Fruit fly (Drosophila melanogaster) whole organism, embryonic: ENCODE data around the gene bsf.

Experiments used
- CG10267 ChIP-seq: fragments of 200-800 bp; sonication (Bioruptor generic); optimal IDR thresholded peaks from 2 replicates; lab custom pipeline; 2018; ENCODE audit warnings: missing biosample characterization, mild to moderate bottlenecking, missing genetic modification characterization, moderate library complexity
- CG10979 ChIP-seq: fragments of 200-800 bp; sonication (Bioruptor generic); optimal IDR thresholded peaks from 2 replicates; lab custom pipeline; 2018; ENCODE audit warnings: missing biosample characterization, mild to moderate bottlenecking, missing genetic modification characterization, moderate library complexity
- CG11093 ChIP-seq: fragments of 200-800 bp; sonication (Bioruptor generic); IDR thresholded peaks from 3 replicates; pipeline ENCODE4 v1.3.6; 2022; ENCODE audit warnings: missing biosample characterization, missing genetic modification characterization
- CG11504 ChIP-seq: fragments of 200-800 bp; sonication (Bioruptor generic); optimal IDR thresholded peaks from 3 replicates; lab custom pipeline; 2019; ENCODE audit warnings: missing biosample characterization, mild to moderate bottlenecking, missing genetic modification characterization, moderate library complexity
- CG12391 ChIP-seq: fragments of 200-800 bp; sonication (Bioruptor generic); optimal IDR thresholded peaks from 3 replicates; lab custom pipeline; 2018; ENCODE audit warnings: missing biosample characterization, mild to moderate bottlenecking, missing genetic modification characterization, moderate library complexity
- CG13894 ChIP-seq: fragments of 200-800 bp; sonication (Bioruptor generic); optimal IDR thresholded peaks from 3 replicates; lab custom pipeline; 2018; ENCODE audit warnings: missing biosample characterization, mild to moderate bottlenecking, missing genetic modification characterization, moderate library complexity
- CG14710 ChIP-seq: fragments of 200-800 bp; sonication (Bioruptor generic); optimal IDR thresholded peaks from 3 replicates; lab custom pipeline; 2019; ENCODE audit warnings: missing biosample characterization, mild to moderate bottlenecking, missing genetic modification characterization, moderate library complexity
- CG17829 ChIP-seq: fragments of 200-800 bp; optimal IDR thresholded peaks from 2 replicates; lab custom pipeline; 2019; ENCODE audit warnings: missing biosample characterization, mild to moderate bottlenecking, missing genetic modification characterization, moderate library complexity
- CG18262 ChIP-seq: fragments of 200-800 bp; optimal IDR thresholded peaks from 3 replicates; lab custom pipeline; 2019; ENCODE audit warnings: missing biosample characterization, mild to moderate bottlenecking, missing genetic modification characterization, moderate library complexity
- CG2120 ChIP-seq: fragments of 200-800 bp; sonication (Bioruptor generic); optimal IDR thresholded peaks from 3 replicates; lab custom pipeline; 2016; ENCODE audit warnings: missing biosample characterization, missing genetic modification characterization
- CG2712 ChIP-seq: fragments of 200-800 bp; optimal IDR thresholded peaks from 3 replicates; lab custom pipeline; 2019; ENCODE audit warnings: missing biosample characterization, mild to moderate bottlenecking, missing genetic modification characterization, moderate library complexity
- CG30020 ChIP-seq: fragments of 200-800 bp; optimal IDR thresholded peaks from 2 replicates; lab custom pipeline; 2019; ENCODE audit warnings: missing biosample characterization, mild to moderate bottlenecking, missing genetic modification characterization, moderate library complexity
- CG31441 ChIP-seq: fragments of 200-800 bp; sonication (Bioruptor generic); IDR thresholded peaks from 2 replicates; pipeline ENCODE4 v1.3.6; 2022; ENCODE audit warnings: missing biosample characterization, missing genetic modification characterization
- CG7839 ChIP-seq: fragments of 200-800 bp; sonication (Bioruptor generic); optimal IDR thresholded peaks from 3 replicates; lab custom pipeline; 2018; ENCODE audit warnings: missing biosample characterization, mild to moderate bottlenecking, missing genetic modification characterization, moderate library complexity
- CG8388 ChIP-seq: fragments of 200-800 bp; sonication (Bioruptor generic); optimal IDR thresholded peaks from 2 replicates; lab custom pipeline; 2019; ENCODE audit warnings: missing biosample characterization, mild to moderate bottlenecking, missing genetic modification characterization, moderate library complexity
- CoRest ChIP-seq: fragments of 200-800 bp; sonication (Bioruptor generic); optimal IDR thresholded peaks from 3 replicates; lab custom pipeline; 2018; ENCODE audit warnings: missing biosample characterization, mild to moderate bottlenecking, missing genetic modification characterization, moderate library complexity
- D ChIP-seq, 2 experiments: fragments of 200-800 bp in 1 of 2; fragments of >200 bp in 1 of 2; sonication (Bioruptor generic) in 1 of 2; optimal IDR thresholded peaks; 2 replicates in 1 of 2; 3 replicates in 1 of 2; lab custom pipeline; 2017; ENCODE audit warnings: mild to moderate bottlenecking in 1 of 2, missing biosample characterization in 1 of 2, missing genetic modification characterization in 1 of 2, missing genetic modification reagents in 1 of 2
- D19A ChIP-seq: fragments of 200-800 bp; optimal IDR thresholded peaks from 3 replicates; lab custom pipeline; 2019; ENCODE audit warnings: missing biosample characterization, mild to moderate bottlenecking, missing genetic modification characterization, moderate library complexity
- Drgx ChIP-seq: fragments of 200-800 bp; sonication (Bioruptor generic); IDR thresholded peaks from 2 replicates; pipeline ENCODE4 v1.3.6; 2022; ENCODE audit warnings: missing biosample characterization, missing genetic modification characterization
- Hr51 ChIP-seq, 2 experiments: fragments of 200-800 bp; sonication (Bioruptor generic); optimal IDR thresholded peaks; 2 replicates in 1 of 2; 3 replicates in 1 of 2; lab custom pipeline; 2016 to 2018; ENCODE audit warnings: missing biosample characterization in 2 of 2, missing genetic modification characterization in 2 of 2, mild to moderate bottlenecking in 1 of 2, moderate library complexity in 1 of 2
- Pdp1 ChIP-seq, 2 experiments: fragments of 200-800 bp; sonication (Bioruptor generic); optimal IDR thresholded peaks; 3 replicates each; lab custom pipeline; 2016; ENCODE audit warnings: missing biosample characterization in 2 of 2, missing genetic modification characterization in 2 of 2, mild to moderate bottlenecking in 1 of 2, moderate library complexity in 1 of 2
- Sin3A ChIP-seq: fragments of >200 bp; optimal IDR thresholded peaks from 2 replicates; lab custom pipeline; 2018
- Sox100B ChIP-seq: fragments of 200-800 bp; sonication (Bioruptor generic); optimal IDR thresholded peaks from 3 replicates; lab custom pipeline; 2018; ENCODE audit warnings: missing biosample characterization, mild to moderate bottlenecking, missing genetic modification characterization
- Sox102F ChIP-seq: fragments of 200-800 bp; sonication (Bioruptor generic); optimal IDR thresholded peaks from 2 replicates; lab custom pipeline; 2018; ENCODE audit warnings: missing biosample characterization, mild to moderate bottlenecking, missing genetic modification characterization, moderate library complexity
- Xrp1 ChIP-seq: fragments of 200-800 bp; sonication (Bioruptor generic); IDR thresholded peaks from 2 replicates; pipeline ENCODE4 v1.3.6; 2022; ENCODE audit warnings: missing biosample characterization, missing genetic modification characterization
- bsh ChIP-seq, 2 experiments: fragments of 200-800 bp; sonication (Bioruptor generic); optimal IDR thresholded peaks; 2 replicates each; lab custom pipeline; 2017 to 2018; ENCODE audit warnings: mild to moderate bottlenecking in 2 of 2, missing biosample characterization in 2 of 2, missing genetic modification characterization in 2 of 2, moderate library complexity in 1 of 2
- cg ChIP-seq: fragments of 200-800 bp; sonication (Bioruptor generic); optimal IDR thresholded peaks from 3 replicates; lab custom pipeline; 2019; ENCODE audit warnings: missing biosample characterization, mild to moderate bottlenecking, missing genetic modification characterization, moderate library complexity
- chn ChIP-seq: fragments of 200-800 bp; sonication (Bioruptor generic); optimal IDR thresholded peaks from 2 replicates; lab custom pipeline; 2016; ENCODE audit warnings: missing biosample characterization, missing genetic modification characterization
- cwo ChIP-seq: fragments of 200-800 bp; sonication (Bioruptor generic); optimal IDR thresholded peaks from 3 replicates; lab custom pipeline; 2017; ENCODE audit warnings: missing biosample characterization, missing genetic modification characterization, mild to moderate bottlenecking, moderate library complexity, missing genetic modification reagents
- dmrt11E ChIP-seq: fragments of 200-800 bp; sonication (Bioruptor generic); optimal IDR thresholded peaks from 3 replicates; lab custom pipeline; 2018; ENCODE audit warnings: missing biosample characterization, mild to moderate bottlenecking, missing genetic modification characterization, moderate library complexity
- dmrt99B ChIP-seq: fragments of 200-800 bp; sonication (Bioruptor generic); optimal IDR thresholded peaks from 2 replicates; lab custom pipeline; 2018; ENCODE audit warnings: missing biosample characterization, mild to moderate bottlenecking, missing genetic modification characterization, moderate library complexity
- eve ChIP-seq, 2 experiments: fragments of >200 bp; optimal IDR thresholded peaks; 2 replicates each; lab custom pipeline; 2017; ENCODE audit warnings: missing biosample characterization in 2 of 2, missing genetic modification characterization in 2 of 2
- fd96Cb ChIP-seq: fragments of 200-800 bp; sonication (Bioruptor generic); optimal IDR thresholded peaks from 2 replicates; lab custom pipeline; 2018; ENCODE audit warnings: missing biosample characterization, mild to moderate bottlenecking, missing genetic modification characterization, moderate library complexity
- gem ChIP-seq: fragments of 200-800 bp; sonication (Bioruptor generic); optimal IDR thresholded peaks from 2 replicates; lab custom pipeline; 2019; ENCODE audit warnings: missing biosample characterization, mild to moderate bottlenecking, missing genetic modification characterization, moderate library complexity
- grau ChIP-seq: fragments of 200-800 bp; optimal IDR thresholded peaks from 3 replicates; lab custom pipeline; 2019; ENCODE audit warnings: missing biosample characterization, mild to moderate bottlenecking, missing genetic modification characterization, moderate library complexity
- lola ChIP-seq, 3 experiments: fragments of >200 bp in 2 of 3; fragments of 200-800 bp in 1 of 3; sonication (Bioruptor generic) in 1 of 3; optimal IDR thresholded peaks; 2 replicates each; lab custom pipeline; 2017 to 2019; ENCODE audit warnings: missing biosample characterization in 3 of 3, missing genetic modification characterization in 3 of 3, mild to moderate bottlenecking in 1 of 3, moderate library complexity in 1 of 3
- nmo ChIP-seq: fragments of 200-800 bp; sonication (Bioruptor generic); optimal IDR thresholded peaks from 2 replicates; lab custom pipeline; 2018; ENCODE audit warnings: missing biosample characterization, mild to moderate bottlenecking, missing genetic modification characterization, moderate library complexity
- nom ChIP-seq: fragments of 200-800 bp; sonication (Bioruptor generic); optimal IDR thresholded peaks from 2 replicates; lab custom pipeline; 2017; ENCODE audit warnings: missing biosample characterization, missing genetic modification characterization, mild to moderate bottlenecking, moderate library complexity, missing genetic modification reagents
- schlank ChIP-seq: fragments of 200-800 bp; sonication (Bioruptor generic); optimal IDR thresholded peaks from 2 replicates; lab custom pipeline; 2018; ENCODE audit warnings: missing biosample characterization, mild to moderate bottlenecking, missing genetic modification characterization
- sens ChIP-seq: fragments of 200-800 bp; sonication (Bioruptor generic); peaks from one replicate; lab custom pipeline; 2016; ENCODE audit warnings: missing biosample characterization, missing genetic modification characterization
- slbo ChIP-seq: fragments of 200-800 bp; sonication (Bioruptor generic); IDR thresholded peaks from 2 replicates; pipeline ENCODE4 v1.3.6; 2022; ENCODE audit warnings: missing biosample characterization, missing genetic modification characterization
- slou ChIP-seq: fragments of 200-800 bp; sonication (Bioruptor generic); optimal IDR thresholded peaks from 3 replicates; lab custom pipeline; 2016; ENCODE audit warnings: missing biosample characterization, missing genetic modification characterization
- sqz ChIP-seq: fragments of 200-800 bp; sonication (Bioruptor generic); optimal IDR thresholded peaks from 3 replicates; lab custom pipeline; 2018; ENCODE audit warnings: missing biosample characterization, mild to moderate bottlenecking, missing genetic modification characterization
- ssp ChIP-seq: fragments of 200-800 bp; sonication (Bioruptor generic); IDR thresholded peaks from 2 replicates; pipeline ENCODE4 v1.3.6; 2022; ENCODE audit warnings: missing biosample characterization, missing genetic modification characterization
- trem ChIP-seq: fragments of 200-800 bp; optimal IDR thresholded peaks from 3 replicates; lab custom pipeline; 2019; ENCODE audit warnings: missing biosample characterization, mild to moderate bottlenecking, missing genetic modification characterization, moderate library complexity
- vvl ChIP-seq: fragments of 200-800 bp; sonication (Bioruptor generic); IDR thresholded peaks from 2 replicates; pipeline ENCODE4 v1.3.6; 2022; ENCODE audit warnings: missing biosample characterization, missing genetic modification characterization
- wek ChIP-seq: fragments of 200-800 bp; sonication (Bioruptor generic); optimal IDR thresholded peaks from 3 replicates; lab custom pipeline; 2018; ENCODE audit warnings: missing biosample characterization, mild to moderate bottlenecking, missing genetic modification characterization, moderate library complexity

The bsf gene

dm6 chr2L:18482989-18483388, 28.6 kb upstream of the bsf start:
- peak in 1 of 2 experiments; percentile 88 for TF ChIP-seq Pdp1 (GFP tag; optimal IDR thresholded peaks at IDR 0.05; lab: Kevin White, UChicago)
- peak; percentile 15 for TF ChIP-seq cwo (GFP tag; lab: Kevin White, UChicago)
- TF ChIP-seq Sox100B = peak; percentile 6
- TF ChIP-seq CG13894 (tag; lab: Kevin White, UChicago) = peak; percentile 78
- peak; percentile 41 for TF ChIP-seq sqz (GFP tag; lab: Kevin White, UChicago)
- TF ChIP-seq CG11093 (GFP tag; lab: Robert Waterston, UW) = no peak
- TF ChIP-seq eve (GFP tag; optimal IDR thresholded peaks at IDR 0.05; lab: Kevin White, UChicago) = peak in 1 of 2 experiments; percentile 45
- peak; percentile 67; the same call in 1 of the 2 replicates for TF ChIP-seq vvl (GFP tag; lab: Robert Waterston, UW)
- TF ChIP-seq sens (GFP tag; lab: Kevin White, UChicago) = peak; percentile 76
- no peak for TF ChIP-seq CG30020 (tag; lab: Kevin White, UChicago)

dm6 chr2L:18482170-18482569, 27.8 kb upstream of the bsf start:
- peak; percentile 14 for TF ChIP-seq D19A (tag; lab: Kevin White, UChicago)
- TF ChIP-seq CG11504 (tag; lab: Kevin White, UChicago) = peak; percentile 45
- TF ChIP-seq CG2712 = peak; percentile 56
- TF ChIP-seq CG17829 = peak; percentile 5
- no peak for TF ChIP-seq schlank
- peak; percentile 14 for TF ChIP-seq CoRest (tag; lab: Kevin White, UChicago)
- peak; percentile 37 for TF ChIP-seq fd96Cb (tag; lab: Kevin White, UChicago)
- TF ChIP-seq CG12391 (tag; lab: Kevin White, UChicago) = peak; percentile 18
- TF ChIP-seq gem (tag; lab: Kevin White, UChicago) = peak; percentile 58
- TF ChIP-seq grau = peak; percentile 14
- no peak for TF ChIP-seq cg (GFP tag; lab: Kevin White, UChicago)
- TF ChIP-seq D (optimal IDR thresholded peaks at IDR 0.05; lab: Kevin White, UChicago) = no peak
- TF ChIP-seq D (GFP tag; optimal IDR thresholded peaks at IDR 0.05; lab: Kevin White, UChicago) = peak; percentile 4
- TF ChIP-seq slbo (GFP tag; lab: Robert Waterston, UW) = no peak
- peak; percentile 5 for TF ChIP-seq trem (tag; lab: Kevin White, UChicago)
- peak; percentile 72 for TF ChIP-seq CG18262 (tag; lab: Kevin White, UChicago)
- peak; percentile 2 for TF ChIP-seq nom
- no peak for TF ChIP-seq chn (GFP tag; lab: Kevin White, UChicago)
- peak; percentile 30 for TF ChIP-seq dmrt99B (tag; lab: Kevin White, UChicago)
- peak in 1 of 2 experiments; percentile 32 for TF ChIP-seq Hr51 (GFP tag; optimal IDR thresholded peaks at IDR 0.05; lab: Kevin White, UChicago)
- TF ChIP-seq CG2120 = no peak
- peak; percentile 19 for TF ChIP-seq dmrt11E (tag; lab: Kevin White, UChicago)
- peak; percentile 49; the same call in 1 of the 2 replicates for TF ChIP-seq CG31441 (GFP tag; lab: Robert Waterston, UW)
- peak; percentile 20 for TF ChIP-seq Sox102F (GFP tag; lab: Kevin White, UChicago)
- peak in 1 of 3 experiments; percentile 36 for TF ChIP-seq lola (GFP tag; optimal IDR thresholded peaks at IDR 0.05; lab: Kevin White, UChicago)
- TF ChIP-seq Xrp1 (GFP tag; lab: Robert Waterston, UW) = peak; percentile 27; the same call in 1 of the 2 replicates
- TF ChIP-seq nmo (GFP tag; lab: Kevin White, UChicago) = peak; percentile 48
- TF ChIP-seq CG14710 (tag; lab: Kevin White, UChicago) = peak; percentile 36
- TF ChIP-seq ssp (GFP tag; lab: Robert Waterston, UW) = no peak
- peak; percentile 53 for TF ChIP-seq CG10979 (tag; lab: Kevin White, UChicago)
- peak; percentile 23 for TF ChIP-seq CG7839 (tag; lab: Kevin White, UChicago)
- TF ChIP-seq wek (GFP tag; lab: Kevin White, UChicago) = no peak
- TF ChIP-seq slou (GFP tag; lab: Kevin White, UChicago) = no peak
- peak; percentile 31 for TF ChIP-seq CG8388 (GFP tag; lab: Kevin White, UChicago)
- peak; percentile 41 to 48 for TF ChIP-seq bsh (GFP tag; optimal IDR thresholded peaks at IDR 0.05; lab: Kevin White, UChicago)
- no peak for TF ChIP-seq Sin3A (lab: Kevin White, UChicago)
- peak; percentile 19 for TF ChIP-seq CG10267 (tag; lab: Kevin White, UChicago)
- 0 out of 2 replicates have a peak, but pooled peaks have one; percentile 22 for TF ChIP-seq Drgx (GFP tag; lab: Robert Waterston, UW)
